Worm (Caenorhabditis elegans) whole organism, L4 larva: Measurements from ENCODE around the gene vit-6.
A peak's percentile ranks its signal among the peaks of the same experiment; 100 is the strongest.

Source experiments
- F26F4.8 ChIP-seq: fragments of 200-800 bp; sonication (Bioruptor generic); conservative IDR thresholded peaks from 2 replicates; pipeline ENCODE4 v1.3.6; 2022; ENCODE audit warnings: missing genetic modification characterization, missing compliant biosample characterization
- T20F7.1 ChIP-seq: fragments of 200-800 bp; sonication (Bioruptor generic); optimal IDR thresholded peaks from 2 replicates; lab custom pipeline; 2018; ENCODE audit warnings: mild to moderate bottlenecking, missing genetic modification characterization, missing compliant biosample characterization
- T26A8.4 ChIP-seq: fragments of 200-800 bp; sonication (Bioruptor generic); IDR thresholded peaks from 2 replicates; pipeline ENCODE4 v1.3.6; 2022; ENCODE audit warnings: missing genetic modification characterization, missing compliant biosample characterization
- Y75B8A.6 ChIP-seq: fragments of 200-800 bp; sonication (Bioruptor generic); IDR thresholded peaks from 2 replicates; pipeline ENCODE4 v1.3.6; 2022; ENCODE audit warnings: missing genetic modification reagents, missing genetic modification characterization, missing compliant biosample characterization
- ZK546.5 ChIP-seq, 2 experiments: sonication (generic microtip); optimal IDR thresholded peaks; 2 replicates each; lab custom pipeline; 2017; ENCODE audit warnings: missing biosample characterization in 2 of 2, missing genetic modification characterization in 2 of 2
- attf-4 ChIP-seq: sonication (generic microtip); optimal IDR thresholded peaks from 3 replicates; lab custom pipeline; 2017; ENCODE audit warnings: missing biosample characterization, missing genetic modification characterization
- ceh-28 ChIP-seq: fragments of 150-350 bp; optimal IDR thresholded peaks from 2 replicates; lab custom pipeline; 2014; ENCODE audit warnings: missing biosample characterization, missing genetic modification reagents, missing genetic modification characterization
- daf-16 ChIP-seq, 3 experiments: sonication (generic microtip); optimal IDR thresholded peaks; 2 replicates each; lab custom pipeline; 2016 to 2017; ENCODE audit warnings: missing genetic modification characterization in 3 of 3, missing genetic modification reagents in 3 of 3, mild to moderate bottlenecking in 2 of 3, missing compliant biosample characterization in 2 of 3, missing biosample characterization in 1 of 3, moderate library complexity in 1 of 3
- daf-8 ChIP-seq: fragments of 200-800 bp; sonication (Bioruptor generic); IDR thresholded peaks from 2 replicates; pipeline ENCODE4 v1.3.6; 2022; ENCODE audit warnings: missing genetic modification characterization, missing compliant biosample characterization
- dmd-6 ChIP-seq: fragments of 200-800 bp; sonication (Bioruptor generic); IDR thresholded peaks from 2 replicates; pipeline ENCODE4 v1.3.6; 2022; ENCODE audit warnings: missing genetic modification reagents, missing genetic modification characterization, missing compliant biosample characterization
- dmd-9 ChIP-seq: fragments of 200-800 bp; sonication (Bioruptor generic); IDR thresholded peaks from 2 replicates; pipeline ENCODE4 v1.3.6; 2022; ENCODE audit warnings: missing genetic modification reagents, missing genetic modification characterization, missing compliant biosample characterization
- dve-1 ChIP-seq: sonication (generic microtip); optimal IDR thresholded peaks from 2 replicates; lab custom pipeline; 2017; ENCODE audit warnings: antibody characterized with exemption, mild to moderate bottlenecking, missing genetic modification characterization, missing compliant biosample characterization; ENCODE audit not compliant: insufficient read depth
- fos-1 ChIP-seq: fragments of 150-350 bp; optimal IDR thresholded peaks from 2 replicates; lab custom pipeline; 2014; ENCODE audit warnings: missing biosample characterization, missing genetic modification characterization
- hlh-11 ChIP-seq: fragments of 200-800 bp; sonication (Bioruptor generic); optimal IDR thresholded peaks from 2 replicates; lab custom pipeline; 2018; ENCODE audit warnings: mild to moderate bottlenecking, missing genetic modification characterization, missing compliant biosample characterization
- hlh-30 ChIP-seq: sonication (generic microtip); optimal IDR thresholded peaks from 2 replicates; lab custom pipeline; 2017; ENCODE audit warnings: antibody characterized with exemption, mild to moderate bottlenecking, missing genetic modification characterization, missing compliant biosample characterization; ENCODE audit not compliant: insufficient read depth
- lin-13 ChIP-seq: fragments of 150-350 bp; optimal IDR thresholded peaks from 2 replicates; lab custom pipeline; 2014; ENCODE audit warnings: missing biosample characterization, missing genetic modification reagents, missing genetic modification characterization
- lsy-2 ChIP-seq, 2 experiments: fragments of 150-350 bp in 1 of 2; sonication (generic microtip) in 1 of 2; optimal IDR thresholded peaks; 2 replicates each; lab custom pipeline; 2014 to 2017; ENCODE audit warnings: missing biosample characterization in 2 of 2, missing genetic modification characterization in 2 of 2
- madf-9 ChIP-seq: fragments of 200-800 bp; sonication (Bioruptor generic); conservative IDR thresholded peaks from 2 replicates; pipeline ENCODE4 v1.3.6; 2022; ENCODE audit warnings: missing genetic modification reagents, missing genetic modification characterization, missing compliant biosample characterization
- mdl-1 ChIP-seq, 2 experiments: fragments of 150-350 bp in 1 of 2; sonication (generic microtip) in 1 of 2; optimal IDR thresholded peaks; 2 replicates each; lab custom pipeline; 2014 to 2017; ENCODE audit warnings: missing biosample characterization in 2 of 2, missing genetic modification characterization in 2 of 2
- mdt-29 ChIP-seq: fragments of 200-800 bp; sonication (Bioruptor generic); IDR thresholded peaks from 2 replicates; pipeline ENCODE4 v1.3.6; 2022; ENCODE audit warnings: missing genetic modification reagents, missing genetic modification characterization, missing compliant biosample characterization
- mxl-3 ChIP-seq: fragments of 200-800 bp; sonication (Bioruptor generic); optimal IDR thresholded peaks from 2 replicates; lab custom pipeline; 2018; ENCODE audit warnings: mild to moderate bottlenecking, missing genetic modification characterization, missing compliant biosample characterization
- nhr-111 ChIP-seq: fragments of 200-800 bp; sonication (Bioruptor generic); optimal IDR thresholded peaks from 2 replicates; lab custom pipeline; 2018; ENCODE audit warnings: mild to moderate bottlenecking, missing genetic modification characterization, missing compliant biosample characterization
- nhr-28 ChIP-seq: fragments of 150-350 bp; optimal IDR thresholded peaks from 2 replicates; lab custom pipeline; 2014; ENCODE audit warnings: missing biosample characterization, missing genetic modification characterization
- nhr-42 ChIP-seq: fragments of 200-800 bp; sonication (Bioruptor generic); IDR thresholded peaks from 2 replicates; pipeline ENCODE4 v1.3.6; 2022; ENCODE audit warnings: missing genetic modification characterization, missing compliant biosample characterization
- nhr-6 ChIP-seq: fragments of 150-350 bp; optimal IDR thresholded peaks from 2 replicates; lab custom pipeline; 2014; ENCODE audit warnings: missing biosample characterization, missing genetic modification characterization
- pha-4 ChIP-seq, 2 experiments: fragments of 150-350 bp in 1 of 2; fragments of 200-800 bp in 1 of 2; sonication (Bioruptor generic) in 1 of 2; IDR thresholded peaks in 1 of 2; optimal IDR thresholded peaks in 1 of 2; 2 replicates each; pipeline versions ENCODE4 v1.3.6 to Lab custom; 2014 to 2022; ENCODE audit warnings: missing genetic modification characterization in 2 of 2, missing genetic modification reagents in 2 of 2, missing biosample characterization in 1 of 2, missing compliant biosample characterization in 1 of 2
- pqm-1 ChIP-seq: sonication (generic microtip); optimal IDR thresholded peaks from 2 replicates; lab custom pipeline; 2017; ENCODE audit warnings: missing biosample characterization, missing genetic modification characterization
- saeg-2 ChIP-seq: fragments of 200-800 bp; sonication (Bioruptor generic); IDR thresholded peaks from 2 replicates; pipeline ENCODE4 v1.3.6; 2022; ENCODE audit warnings: missing genetic modification reagents, missing genetic modification characterization, missing compliant biosample characterization
- tra-1 ChIP-seq: fragments of 200-800 bp; sonication (Bioruptor generic); IDR thresholded peaks from 2 replicates; pipeline ENCODE4 v1.3.6; 2022; ENCODE audit warnings: missing genetic modification reagents, missing genetic modification characterization, missing compliant biosample characterization
- unc-39 ChIP-seq: sonication (generic microtip); optimal IDR thresholded peaks from 2 replicates; lab custom pipeline; 2017; ENCODE audit warnings: missing biosample characterization, missing genetic modification characterization
- unc-62 ChIP-seq, 3 experiments: fragments of 150-350 bp in 1 of 3; sonication (generic microtip); optimal IDR thresholded peaks in 2 of 3; peaks in 1 of 3; 1 replicate in 1 of 3; 2 replicates in 2 of 3; lab custom pipeline; 2014 to 2017; ENCODE audit warnings: missing biosample characterization in 3 of 3, missing genetic modification characterization in 3 of 3, missing genetic modification reagents in 3 of 3, missing genotype in 1 of 3
- zag-1 ChIP-seq: fragments of 150-350 bp; optimal IDR thresholded peaks from 2 replicates; lab custom pipeline; 2014; ENCODE audit warnings: missing biosample characterization, missing genetic modification characterization
- zfp-3 ChIP-seq: fragments of 200-800 bp; sonication (Bioruptor generic); conservative IDR thresholded peaks from 2 replicates; pipeline ENCODE4 v1.3.6; 2022; ENCODE audit warnings: missing genetic modification reagents, missing genetic modification characterization, missing compliant biosample characterization
- ztf-11 ChIP-seq: fragments of 150-350 bp; optimal IDR thresholded peaks from 2 replicates; lab custom pipeline; 2014; ENCODE audit warnings: missing biosample characterization, missing genetic modification characterization

Gene vit-6

DNA sequence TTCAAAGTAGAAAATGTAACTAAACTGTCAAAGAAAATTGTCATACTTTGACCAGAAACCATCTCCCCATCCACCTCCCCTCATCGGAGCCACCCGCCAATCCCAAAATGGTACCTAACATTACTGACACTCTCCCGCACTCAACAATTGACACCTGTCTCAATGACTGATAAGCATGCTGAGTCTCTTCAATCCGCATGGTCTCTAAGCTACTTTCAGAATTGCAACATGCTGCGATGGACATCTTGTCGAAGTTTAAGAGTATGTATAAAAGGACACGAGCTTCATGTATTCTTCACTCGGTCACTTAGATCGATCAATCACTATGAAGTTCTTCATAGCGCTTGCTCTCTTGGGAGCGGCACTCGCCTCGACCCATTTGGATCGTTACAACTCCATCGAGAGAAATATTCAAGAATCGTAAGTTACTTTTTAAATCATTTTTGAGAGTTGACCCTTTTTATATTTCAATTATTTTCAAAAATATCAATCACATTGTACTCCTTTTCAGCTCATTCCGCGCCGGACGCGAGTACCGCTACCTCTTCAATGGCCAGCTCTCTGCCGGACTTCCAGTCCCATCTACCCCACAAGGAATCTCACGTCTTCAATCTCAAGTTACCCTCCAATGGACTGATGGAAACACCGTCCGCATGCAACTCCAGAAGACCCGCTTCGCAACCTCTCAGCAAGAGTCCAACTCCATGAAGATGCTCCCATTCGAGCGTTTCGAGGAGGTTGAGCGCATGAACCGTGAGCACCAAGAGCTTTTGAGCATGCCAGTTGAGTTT lies at the start of gene vit-6 (continued):
- no peak for TF ChIP-seq hlh-30 (tag; lab: Kevin White, UChicago)
- no peak for TF ChIP-seq T20F7.1
- TF ChIP-seq lin-13 (GFP tag; lab: Kevin White, UChicago): no peak
- no peak for TF ChIP-seq zag-1 (tag; lab: Kevin White, UChicago)
- no peak for TF ChIP-seq attf-4
- TF ChIP-seq nhr-111 (GFP tag; lab: Kevin White, UChicago): no peak

ce11 chrIV:8211747-8212146 lies 49.2 kb upstream of the vit-6 start, which contains the start of gene C07G1.7:
TSS of gene C07G1.7 (minus strand) at chrIV:8211847.
- no peak for TF ChIP-seq nhr-42 (GFP tag; lab: Robert Waterston, UW)
- no peak for TF ChIP-seq ceh-28
- no peak for TF ChIP-seq zag-1 (tag; lab: Kevin White, UChicago)
- no peak for TF ChIP-seq ztf-11 (tag; lab: Kevin White, UChicago)
- no peak for TF ChIP-seq unc-39 (tag; lab: Kevin White, UChicago)

DNA sequence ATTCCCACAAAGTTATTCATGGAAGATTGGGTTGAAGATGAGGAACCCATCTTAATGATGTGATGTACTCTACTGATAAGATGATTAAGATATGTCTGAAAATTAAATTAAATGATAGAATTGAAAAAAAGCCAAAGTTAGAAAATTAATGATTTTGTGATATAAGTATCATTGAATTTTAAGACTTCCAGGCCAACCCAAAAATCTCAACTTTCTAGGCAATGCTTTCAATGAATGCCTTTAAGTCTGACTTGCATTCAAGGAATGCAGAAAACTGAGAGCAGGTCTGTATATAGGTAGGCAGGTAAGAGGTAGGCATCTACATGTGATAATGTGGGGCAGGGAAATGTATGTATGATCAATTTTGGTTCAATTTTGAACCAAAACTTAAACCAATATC lies 41.0 kb upstream of the vit-6 start, which contains the start of gene ocr-2:
TSS of gene ocr-2 (minus strand) at position 101 of the 400 bp plus-strand sequence.
- TF ChIP-seq daf-8 (GFP tag; lab: Robert Waterston, UW) (no peak), ZK546.5 (tag; optimal IDR thresholded peaks at IDR 0.05; lab: Kevin White, UChicago) (no peak), mdt-29 (GFP tag; lab: Robert Waterston, UW) (no peak), Y75B8A.6 (GFP tag; lab: Robert Waterston, UW) (no peak), madf-9 (GFP tag; lab: Robert Waterston, UW) (no peak), zfp-3 (GFP tag; lab: Robert Waterston, UW) (no peak)

ce11 chrIV:8221946-8222345 lies 39.0 kb upstream of the vit-6 start, which contains the start of gene gpx-6:
TSS of gene gpx-6 (plus strand) at chrIV:8222202.
- TF ChIP-seq mdl-1 (tag; optimal IDR thresholded peaks at IDR 0.05; lab: Kevin White, UChicago) (peak in 1 of 2 experiments; percentile 48), mxl-3 (GFP tag; lab: Kevin White, UChicago) (no peak), nhr-28 (peak; percentile 55), pha-4 (GFP tag; IDR thresholded peaks at IDR 0.05; lab: Robert Waterston, UW) (no peak), pha-4 (tag; optimal IDR thresholded peaks at IDR 0.05; lab: Kevin White, UChicago) (no peak), daf-8 (GFP tag; lab: Robert Waterston, UW) (no peak), daf-16 (GFP tag; optimal IDR thresholded peaks at IDR 0.05; lab: Kevin White, UChicago) (no peak), daf-16 (tag; optimal IDR thresholded peaks at IDR 0.05; lab: Kevin White, UChicago) (peak; percentile 86)

ce11 chrIV:8223055-8223454 lies 37.9 kb upstream of the vit-6 start:
- TF ChIP-seq nhr-6 (tag; lab: Kevin White, UChicago) (no peak), nhr-28 (peak; percentile 25), daf-16 (GFP tag; optimal IDR thresholded peaks at IDR 0.05; lab: Kevin White, UChicago) (no peak), daf-16 (tag; optimal IDR thresholded peaks at IDR 0.05; lab: Kevin White, UChicago) (peak; percentile 62), hlh-30 (tag; lab: Kevin White, UChicago) (peak; percentile 11), dve-1 (tag; lab: Kevin White, UChicago) (peak; percentile 43), dmd-6 (GFP tag; lab: Robert Waterston, UW) (peak; percentile 36)
- TF ChIP-seq, all 104 proteins: peak for 5

DNA sequence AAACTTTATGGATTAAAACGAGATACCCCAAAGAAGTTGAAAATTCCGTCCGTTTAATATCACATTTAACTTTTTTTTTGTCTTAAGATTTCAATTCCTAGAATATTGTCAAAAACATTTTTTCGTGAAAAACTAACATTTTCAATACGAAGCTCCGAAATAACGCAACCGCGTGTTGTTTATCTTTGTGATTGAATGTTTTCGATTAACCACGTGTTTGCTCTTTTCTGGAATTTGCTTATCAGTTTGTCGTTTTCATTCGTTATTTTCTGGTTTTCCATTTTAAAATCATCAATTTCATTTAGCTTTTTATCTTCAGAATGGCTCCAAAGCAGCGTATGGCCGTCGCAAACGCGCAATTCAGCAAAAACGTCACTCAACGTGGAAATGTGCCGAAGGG lies 35.6 kb upstream of the vit-6 start, which contains the start of gene serp-1.2:
TSS of gene serp-1.2 (plus strand) at position 318 of the 400 bp plus-strand sequence.
- TF ChIP-seq unc-62 (GFP tag; optimal IDR thresholded peaks at IDR 0.05 in 1 of 2; lab: Kevin White, UChicago) (peak in 1 of 2 experiments; percentile 94), unc-62 (tag; optimal IDR thresholded peaks at IDR 0.05; lab: Kevin White, UChicago) (no peak), mxl-3 (GFP tag; lab: Kevin White, UChicago) (peak; percentile 62), unc-39 (tag; lab: Kevin White, UChicago) (no peak), daf-16 (GFP tag; optimal IDR thresholded peaks at IDR 0.05; lab: Kevin White, UChicago) (no peak), daf-16 (tag; optimal IDR thresholded peaks at IDR 0.05; lab: Kevin White, UChicago) (peak; percentile 94), saeg-2 (no peak), tra-1 (GFP tag; lab: Robert Waterston, UW) (no peak), F26F4.8 (GFP tag; lab: Robert Waterston, UW) (no peak), hlh-30 (tag; lab: Kevin White, UChicago) (peak; percentile 82), nhr-28 (peak; percentile 45), dmd-9 (no peak), fos-1 (tag; lab: Kevin White, UChicago) (no peak), T26A8.4 (GFP tag; lab: Robert Waterston, UW) (no peak), lsy-2 (tag; optimal IDR thresholded peaks at IDR 0.05; lab: Kevin White, UChicago) (no peak), dmd-6 (GFP tag; lab: Robert Waterston, UW) (peak; percentile 72), T20F7.1 (peak; percentile 90), dve-1 (tag; lab: Kevin White, UChicago) (peak; percentile 81), hlh-11 (tag; lab: Kevin White, UChicago) (peak; percentile 64), mdl-1 (tag; optimal IDR thresholded peaks at IDR 0.05; lab: Kevin White, UChicago) (peak in 1 of 2 experiments; percentile 21), pqm-1 (peak; percentile 2)
